Worm (Caenorhabditis elegans) whole organism, young adult: ENCODE results near the gene ndx-6.

Experiments used
- B0019.2 ChIP-seq: fragments of 200-800 bp; sonication (Bioruptor generic); conservative IDR thresholded peaks from 2 replicates; pipeline ENCODE4 v1.3.6; 2022; ENCODE audit warnings: missing genetic modification reagents, missing genetic modification characterization, missing compliant biosample characterization
- B0336.3 ChIP-seq: fragments of 200-800 bp; sonication (Bioruptor generic); IDR thresholded peaks from 2 replicates; pipeline ENCODE4 v1.3.6; 2022; ENCODE audit warnings: missing genetic modification characterization, missing compliant biosample characterization
- C17E4.6 ChIP-seq: fragments of 200-800 bp; sonication (Bioruptor generic); IDR thresholded peaks from 2 replicates; pipeline ENCODE4 v1.3.6; 2022; ENCODE audit warnings: missing genetic modification reagents, missing genetic modification characterization, missing compliant biosample characterization
- D2030.7 ChIP-seq: fragments of 200-800 bp; sonication (Bioruptor generic); IDR thresholded peaks from 2 replicates; pipeline ENCODE4 v1.3.6; 2022; ENCODE audit warnings: missing genetic modification reagents, missing genetic modification characterization, missing compliant biosample characterization
- F33H1.4 ChIP-seq: fragments of 200-800 bp; sonication (Bioruptor generic); IDR thresholded peaks from 2 replicates; pipeline ENCODE4 v1.3.6; 2022; ENCODE audit warnings: missing genetic modification reagents, missing genetic modification characterization, missing compliant biosample characterization
- F49E8.2 ChIP-seq: sonication (generic microtip); optimal IDR thresholded peaks from 3 replicates; lab custom pipeline; 2017; ENCODE audit warnings: missing genetic modification characterization, mild to moderate bottlenecking, missing compliant biosample characterization, antibody characterized with exemption, moderate library complexity; ENCODE audit not compliant: insufficient read depth
- athp-1 ChIP-seq: sonication (generic microtip); optimal IDR thresholded peaks from 2 replicates; lab custom pipeline; 2017; ENCODE audit warnings: mild to moderate bottlenecking, missing genetic modification characterization, missing compliant biosample characterization
- attf-3 ChIP-seq: fragments of 200-800 bp; sonication (Bioruptor generic); conservative IDR thresholded peaks from 2 replicates; pipeline ENCODE4 v1.3.6; 2022; ENCODE audit warnings: missing genetic modification reagents, missing genetic modification characterization, missing compliant biosample characterization
- attf-6 ChIP-seq: fragments of 200-800 bp; sonication (Bioruptor generic); IDR thresholded peaks from 2 replicates; pipeline ENCODE4 v1.3.6; 2022; ENCODE audit warnings: missing genetic modification reagents, missing genetic modification characterization, missing compliant biosample characterization
- ceh-27 ChIP-seq: fragments of 200-800 bp; sonication (Bioruptor generic); optimal IDR thresholded peaks from 2 replicates; lab custom pipeline; 2018; ENCODE audit warnings: mild to moderate bottlenecking, missing genetic modification characterization, moderate library complexity, missing compliant biosample characterization
- ceh-58 ChIP-seq: fragments of 200-800 bp; sonication (Bioruptor generic); IDR thresholded peaks from 2 replicates; pipeline ENCODE4 v1.3.6; 2022; ENCODE audit warnings: missing genetic modification characterization, missing compliant biosample characterization
- ceh-91 ChIP-seq: fragments of 200-800 bp; sonication (Bioruptor generic); IDR thresholded peaks from 2 replicates; pipeline ENCODE4 v1.3.6; 2022; ENCODE audit warnings: missing genetic modification reagents, missing genetic modification characterization, missing compliant biosample characterization
- chd-7 ChIP-seq: sonication (generic microtip); optimal IDR thresholded peaks from 2 replicates; lab custom pipeline; 2016; ENCODE audit warnings: mild to moderate bottlenecking, missing genetic modification characterization, moderate library complexity, missing compliant biosample characterization
- die-1 ChIP-seq: sonication (generic microtip); optimal IDR thresholded peaks from 2 replicates; lab custom pipeline; 2016; ENCODE audit warnings: missing genotype, mild to moderate bottlenecking, missing genetic modification characterization, missing compliant biosample characterization
- dox-1 ChIP-seq: fragments of 200-800 bp; sonication (Bioruptor generic); IDR thresholded peaks from 2 replicates; pipeline ENCODE4 v1.3.6; 2022; ENCODE audit warnings: missing genetic modification reagents, missing genetic modification characterization, missing compliant biosample characterization
- dpl-1 ChIP-seq: fragments of 150-350 bp; optimal IDR thresholded peaks from 2 replicates; lab custom pipeline; 2014; ENCODE audit warnings: missing biosample characterization, missing genetic modification reagents, missing genetic modification characterization
- egl-18 ChIP-seq: fragments of 200-800 bp; sonication (Bioruptor generic); IDR thresholded peaks from 2 replicates; pipeline ENCODE4 v1.3.6; 2022; ENCODE audit warnings: missing genetic modification reagents, missing genetic modification characterization, missing compliant biosample characterization
- ekl-4 ChIP-seq: fragments of 200-800 bp; sonication (Bioruptor generic); IDR thresholded peaks from 2 replicates; pipeline ENCODE4 v1.3.6; 2022; ENCODE audit warnings: missing genetic modification reagents, missing genetic modification characterization, missing compliant biosample characterization
- fkh-3 ChIP-seq: sonication (generic microtip); optimal IDR thresholded peaks from 2 replicates; lab custom pipeline; 2016; ENCODE audit warnings: mild to moderate bottlenecking, missing genetic modification characterization, missing compliant biosample characterization
- him-1 ChIP-seq: sonication (generic microtip); optimal IDR thresholded peaks from 2 replicates; lab custom pipeline; 2016; ENCODE audit warnings: missing genotype, missing genetic modification reagents, missing genetic modification characterization, missing compliant biosample characterization
- hlh-26 ChIP-seq: fragments of 200-800 bp; sonication (Bioruptor generic); conservative IDR thresholded peaks from 2 replicates; pipeline ENCODE4 v1.3.6; 2022; ENCODE audit warnings: missing genetic modification reagents, missing genetic modification characterization, missing compliant biosample characterization
- hmg-1.2 ChIP-seq: fragments of 200-800 bp; sonication (Bioruptor generic); IDR thresholded peaks from 2 replicates; pipeline ENCODE4 v1.3.6; 2022; ENCODE audit warnings: missing genetic modification reagents, missing genetic modification characterization, missing compliant biosample characterization
- hsf-1 ChIP-seq: fragments of 200-800 bp; sonication (Bioruptor generic); IDR thresholded peaks from 2 replicates; pipeline ENCODE4 v1.3.6; 2022; ENCODE audit warnings: missing genetic modification reagents, missing genetic modification characterization, missing compliant biosample characterization
- let-526 ChIP-seq: fragments of 200-800 bp; sonication (Bioruptor generic); IDR thresholded peaks from 2 replicates; pipeline ENCODE4 v1.3.6; 2022; ENCODE audit warnings: missing genetic modification reagents, missing genetic modification characterization, missing compliant biosample characterization
- lin-26 ChIP-seq: fragments of 200-800 bp; sonication (Bioruptor generic); IDR thresholded peaks from 2 replicates; pipeline ENCODE4 v1.3.6; 2022; ENCODE audit warnings: missing genetic modification reagents, missing genetic modification characterization, missing compliant biosample characterization
- lin-54 ChIP-seq: fragments of 200-800 bp; sonication (Bioruptor generic); optimal IDR thresholded peaks from 2 replicates; lab custom pipeline; 2018; ENCODE audit warnings: mild to moderate bottlenecking, missing genetic modification characterization, missing compliant biosample characterization
- lsl-1 ChIP-seq: fragments of 200-800 bp; sonication (Bioruptor generic); optimal IDR thresholded peaks from 2 replicates; lab custom pipeline; 2018; ENCODE audit warnings: mild to moderate bottlenecking, missing genetic modification characterization, moderate library complexity, missing compliant biosample characterization
- madf-8 ChIP-seq: fragments of 200-800 bp; sonication (Bioruptor generic); conservative IDR thresholded peaks from 2 replicates; pipeline ENCODE4 v1.3.6; 2022; ENCODE audit warnings: missing genetic modification reagents, missing genetic modification characterization, missing compliant biosample characterization
- mcd-1 ChIP-seq: fragments of 200-800 bp; sonication (Bioruptor generic); IDR thresholded peaks from 2 replicates; pipeline ENCODE4 v1.3.6; 2022; ENCODE audit warnings: missing genetic modification reagents, missing genetic modification characterization, missing compliant biosample characterization
- nfyb-1 ChIP-seq: fragments of 200-800 bp; sonication (Bioruptor generic); IDR thresholded peaks from 2 replicates; pipeline ENCODE4 v1.3.6; 2022; ENCODE audit warnings: missing genetic modification reagents, missing genetic modification characterization, missing compliant biosample characterization
- pbrm-1 ChIP-seq: fragments of 200-800 bp; sonication (Bioruptor generic); IDR thresholded peaks from 2 replicates; pipeline ENCODE4 v1.3.6; 2022; ENCODE audit warnings: missing genetic modification reagents, missing genetic modification characterization, missing compliant biosample characterization
- rec-8 ChIP-seq, 2 experiments: sonication (generic microtip); optimal IDR thresholded peaks; 2 replicates each; lab custom pipeline; 2016; ENCODE audit warnings: mild to moderate bottlenecking in 2 of 2, missing genetic modification characterization in 2 of 2, missing genetic modification reagents in 2 of 2, missing genotype in 2 of 2, missing biosample characterization in 1 of 2, missing compliant biosample characterization in 1 of 2, moderate library complexity in 1 of 2
- snpc-1.3 ChIP-seq: sonication (generic microtip); optimal IDR thresholded peaks from 2 replicates; lab custom pipeline; 2017; ENCODE audit warnings: missing genetic modification characterization, mild to moderate bottlenecking, missing compliant biosample characterization, antibody characterized with exemption, moderate library complexity, missing genotype, missing genetic modification reagents; ENCODE audit not compliant: insufficient read depth
- unc-130 ChIP-seq: sonication (generic microtip); optimal IDR thresholded peaks from 2 replicates; lab custom pipeline; 2016; ENCODE audit warnings: missing genetic modification reagents, missing genetic modification characterization, missing compliant biosample characterization
- zim-3 ChIP-seq: sonication (generic microtip); optimal IDR thresholded peaks from 2 replicates; lab custom pipeline; 2017; ENCODE audit warnings: mild to moderate bottlenecking, missing genetic modification characterization, moderate library complexity, missing compliant biosample characterization
- ztf-28 ChIP-seq: fragments of 200-800 bp; sonication (Bioruptor generic); IDR thresholded peaks from 2 replicates; pipeline ENCODE4 v1.3.6; 2022; ENCODE audit warnings: missing genetic modification reagents, missing genetic modification characterization, missing compliant biosample characterization
- ztf-3 ChIP-seq: fragments of 200-800 bp; sonication (Bioruptor generic); optimal IDR thresholded peaks from 2 replicates; lab custom pipeline; 2018; ENCODE audit warnings: mild to moderate bottlenecking, missing genetic modification characterization, missing compliant biosample characterization
- ztf-6 ChIP-seq: fragments of 200-800 bp; sonication (Bioruptor generic); IDR thresholded peaks from 2 replicates; pipeline ENCODE4 v1.3.6; 2022; ENCODE audit warnings: missing genetic modification reagents, missing genetic modification characterization, missing compliant biosample characterization

ndx-6 gene

ce11 chrII:5377467-5378238 is 12.0 kb downstream of the ndx-6 start, which contains the start of gene prdx-2 (continued):
- TF ChIP-seq madf-8 (GFP tag; lab: Robert Waterston, UW) (peak; percentile 89), unc-130 (peak; percentile 37), pbrm-1 (GFP tag; lab: Robert Waterston, UW) (peak; percentile 68; the same call in 1 of the 2 replicates), dpl-1 (GFP tag; lab: Kevin White, UChicago) (peak; percentile 77), B0019.2 (GFP tag; lab: Robert Waterston, UW) (peak; percentile 73), lsl-1 (GFP tag; lab: Kevin White, UChicago) (peak; percentile 98), hmg-1.2 (GFP tag; lab: Robert Waterston, UW) (peak; percentile 14; the same call in 1 of the 2 replicates), him-1 (peak; percentile 25), egl-18 (GFP tag; lab: Robert Waterston, UW) (no peak), attf-6 (GFP tag; lab: Robert Waterston, UW) (peak; percentile 68; the same call in 1 of the 2 replicates), ceh-27 (no peak), ceh-91 (GFP tag; lab: Robert Waterston, UW) (peak; percentile 94), athp-1 (tag; lab: Kevin White, UChicago) (peak; percentile 44), chd-7 (tag; lab: Kevin White, UChicago) (no peak), lin-54 (GFP tag; lab: Kevin White, UChicago) (peak; percentile 75), ztf-28 (0 out of 2 replicates have a peak, but pooled peaks have one; percentile 4), dox-1 (GFP tag; lab: Robert Waterston, UW) (peak; percentile 82), D2030.7 (GFP tag; lab: Robert Waterston, UW) (peak; percentile 89), attf-3 (GFP tag; lab: Robert Waterston, UW) (no peak), ekl-4 (peak; percentile 70; the same call in 1 of the 2 replicates), fkh-3 (tag; lab: Kevin White, UChicago) (no peak), hlh-26 (GFP tag; lab: Robert Waterston, UW) (no peak), hsf-1 (GFP tag; lab: Robert Waterston, UW) (peak; percentile 74), B0336.3 (GFP tag; lab: Robert Waterston, UW) (peak; percentile 73), rec-8 (tag; optimal IDR thresholded peaks at IDR 0.05; lab: Kevin White, UChicago) (no peak), let-526 (GFP tag; lab: Robert Waterston, UW) (no peak), F49E8.2 (tag; lab: Kevin White, UChicago) (peak; percentile 16), mcd-1 (GFP tag; lab: Robert Waterston, UW) (peak; percentile 40; the same call in 1 of the 2 replicates), nfyb-1 (GFP tag; lab: Robert Waterston, UW) (0 out of 2 replicates have a peak, but pooled peaks have one; percentile 51), F33H1.4 (GFP tag; lab: Robert Waterston, UW) (peak; percentile 90), C17E4.6 (GFP tag; lab: Robert Waterston, UW) (peak; percentile 75)

- TF ChIP-seq mcd-1 (GFP tag; lab: Robert Waterston, UW), result no peak
- no peak for TF ChIP-seq chd-7 (tag; lab: Kevin White, UChicago)
- TF ChIP-seq ztf-6 (GFP tag; lab: Robert Waterston, UW), result no peak
- TF ChIP-seq zim-3 (tag; lab: Kevin White, UChicago), result no peak
- TF ChIP-seq ceh-58, result no peak
- TF ChIP-seq hmg-1.2 (GFP tag; lab: Robert Waterston, UW), result no peak
- no peak for TF ChIP-seq ztf-3
- no peak for TF ChIP-seq die-1 (tag; lab: Kevin White, UChicago)
- no peak for TF ChIP-seq snpc-1.3 (tag; lab: Kevin White, UChicago)
- no peak for TF ChIP-seq lin-26
- TF ChIP-seq, all 124 proteins: peak for 0
These were observed 14.7 kb downstream of the ndx-6 start, which contains the start of gene algn-2 for ce11 chrII:5374967-5375366. Gene algn-2 (plus strand): TSS chrII:5375267.
